Fruit fly (Drosophila melanogaster): Measurements from ENCODE around the gene bin.

The bin gene

dm6 chr3L:6990288-6990687 lies at the start of gene bin:
Gene bin, plus strand, starts transcription at chr3L:6990622.
- no peak for TF ChIP-seq CTCF (optimal IDR thresholded peaks at IDR 0.05)

dm6 chr3L:6942103-6942830 lies 48.2 kb upstream of the bin start:
- TF ChIP-seq CTCF (optimal IDR thresholded peaks at IDR 0.05), result peak in 1 of 2 experiments; percentile 31
- TF ChIP-seq CG8478 (optimal IDR thresholded peaks at IDR 0.05), result no peak

- no peak for TF ChIP-seq CG8478 (optimal IDR thresholded peaks at IDR 0.05)
- no peak for TF ChIP-seq CTCF (optimal IDR thresholded peaks at IDR 0.05)
Observed at dm6 chr3L:6942831-6943114, 47.6 kb upstream of the bin start, which contains the start of gene tow. Gene tow, plus strand, starts transcription at chr3L:6942856.

- no peak for TF ChIP-seq CG8478 (optimal IDR thresholded peaks at IDR 0.05)
- TF ChIP-seq CTCF (optimal IDR thresholded peaks at IDR 0.05), result no peak
Observed at dm6 chr3L:6943204-6943947, 47.0 kb upstream of the bin start.

DNA sequence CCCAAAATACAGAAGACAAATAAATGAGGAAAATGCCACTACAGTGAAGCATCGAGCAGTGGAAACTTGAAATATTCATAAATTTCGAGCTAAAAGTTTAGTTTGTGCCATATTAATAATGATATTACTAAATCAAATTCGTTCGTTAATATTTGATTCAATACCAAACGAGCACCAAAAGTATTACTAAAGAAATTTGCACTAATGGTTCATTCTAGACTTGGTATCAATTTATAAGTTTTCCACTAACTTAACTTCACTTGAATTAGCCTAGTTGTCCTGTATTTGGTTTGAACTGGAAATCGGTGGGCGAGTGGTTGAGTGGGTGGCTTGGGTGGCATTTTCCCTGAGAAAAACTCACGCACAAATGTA lies 46.5 kb upstream of the bin start:
- TF ChIP-seq CG8478 (optimal IDR thresholded peaks at IDR 0.05) (no peak), CTCF (optimal IDR thresholded peaks at IDR 0.05) (no peak)

DNA sequence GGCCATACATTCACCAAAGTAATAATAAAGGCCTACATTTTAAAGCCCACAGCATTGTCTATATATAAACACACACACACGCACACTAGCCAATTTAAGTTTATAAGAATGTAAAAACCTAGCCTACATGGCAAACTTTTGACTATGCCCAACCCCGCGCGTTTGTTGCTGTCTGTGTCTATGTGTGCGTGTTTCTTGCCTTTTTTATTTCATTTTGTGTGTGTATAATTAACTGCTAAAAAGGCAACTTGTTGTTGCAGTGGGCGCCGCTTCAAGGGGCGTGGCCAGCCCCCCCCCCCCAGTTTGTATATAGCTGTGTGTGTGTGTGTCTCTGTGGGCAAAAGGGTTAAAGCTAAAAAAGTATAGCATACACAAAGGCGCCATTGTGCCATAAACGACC lies 45.1 kb upstream of the bin start:
- TF ChIP-seq CG8478 (optimal IDR thresholded peaks at IDR 0.05) (no peak), CTCF (optimal IDR thresholded peaks at IDR 0.05) (no peak)

- TF ChIP-seq CG8478 (optimal IDR thresholded peaks at IDR 0.05), result no peak
- TF ChIP-seq CTCF (optimal IDR thresholded peaks at IDR 0.05), result no peak
Observed at dm6 chr3L:6947188-6947971, 43.0 kb upstream of the bin start.

DNA sequence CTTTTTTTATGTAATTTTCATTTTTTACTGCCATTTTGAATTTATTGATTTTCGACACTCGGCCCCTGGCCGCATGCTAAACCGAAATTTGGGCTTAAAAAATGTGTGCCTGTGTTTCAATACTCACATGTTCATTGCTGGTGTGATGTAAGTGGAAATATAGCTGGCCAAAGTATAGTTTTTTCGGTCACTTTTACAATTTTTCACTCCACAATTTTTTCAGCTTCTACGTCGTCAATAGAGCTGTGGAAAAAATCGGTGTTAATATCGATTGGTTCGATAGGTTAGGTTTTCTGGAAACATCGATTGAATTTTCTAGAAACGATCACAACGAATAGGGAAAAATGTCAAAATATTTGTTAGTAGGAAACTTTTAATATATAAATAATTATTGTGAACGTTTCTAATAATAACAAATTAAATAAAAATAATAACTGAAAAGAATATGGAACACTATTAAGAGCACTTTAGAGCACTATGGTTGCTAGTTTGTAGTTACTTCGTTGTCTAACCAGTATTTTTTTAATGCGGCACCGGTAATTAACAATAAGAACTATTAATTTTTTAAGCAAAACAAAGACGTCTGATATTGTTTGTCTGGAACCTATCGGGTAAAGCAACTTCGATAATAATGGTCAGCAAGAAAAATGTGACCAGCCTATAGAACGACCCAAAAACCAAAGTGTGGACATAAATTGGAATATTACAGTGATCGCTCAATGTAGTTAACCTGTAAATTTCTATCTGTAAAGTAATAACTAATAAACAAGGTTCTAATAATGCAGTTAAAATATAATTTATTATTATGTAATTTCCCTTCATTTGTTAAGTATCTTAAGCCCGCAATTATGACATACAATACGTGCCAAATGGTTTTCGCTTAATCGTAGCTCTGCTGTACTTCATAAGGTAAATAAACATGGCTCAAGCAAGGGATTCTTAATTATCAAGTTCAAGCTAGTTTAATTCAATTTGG lies 34.9 kb upstream of the bin start, which contains the start of the genes CG10077 and CG9948:
Gene CG10077, minus strand, starts transcription at position 651 of the 976 bp plus-strand sequence.
Gene CG9948, plus strand, starts transcription at position 738 of the 976 bp plus-strand sequence.
- no peak for TF ChIP-seq CG8478 (optimal IDR thresholded peaks at IDR 0.05)
- TF ChIP-seq CTCF (optimal IDR thresholded peaks at IDR 0.05), result no peak

DNA sequence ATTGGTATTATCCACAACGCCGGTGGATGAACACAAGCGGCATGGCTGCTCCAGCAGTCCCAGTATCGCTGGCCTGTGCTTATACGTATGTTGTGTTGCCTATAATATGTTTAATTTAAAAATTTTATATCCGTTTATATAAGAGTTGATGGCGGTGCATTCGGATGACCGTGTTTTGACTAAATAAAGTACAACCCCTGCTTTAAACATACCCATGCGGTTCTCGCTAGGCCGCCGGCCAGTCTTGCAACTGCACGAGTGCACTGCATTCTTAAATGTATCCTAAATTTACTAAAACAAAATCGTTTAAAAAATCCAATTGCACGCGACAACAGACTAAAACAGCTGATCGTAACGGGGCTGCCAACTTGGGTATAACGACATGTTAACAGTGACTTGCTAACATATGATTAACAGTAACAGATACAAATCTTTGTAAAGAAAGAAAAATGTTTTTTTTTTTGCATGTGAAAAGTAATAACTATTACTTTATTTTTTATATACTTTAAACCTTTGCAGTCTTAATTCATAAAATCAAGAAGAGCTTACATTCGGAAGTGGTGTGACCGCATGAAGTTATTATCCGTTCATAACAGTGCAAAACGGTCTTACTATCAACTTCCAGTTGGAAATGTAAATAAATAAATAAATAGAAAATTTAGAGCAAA lies 32.5 kb upstream of the bin start, which contains the start of the genes Uqcc1 and Surf1:
Gene Uqcc1, minus strand, starts transcription at position 356 of the 668 bp plus-strand sequence.
Gene Surf1, plus strand, starts transcription at position 594 of the 668 bp plus-strand sequence.
- TF ChIP-seq CTCF (optimal IDR thresholded peaks at IDR 0.05), result no peak
- TF ChIP-seq CG8478 (optimal IDR thresholded peaks at IDR 0.05), result no peak

DNA sequence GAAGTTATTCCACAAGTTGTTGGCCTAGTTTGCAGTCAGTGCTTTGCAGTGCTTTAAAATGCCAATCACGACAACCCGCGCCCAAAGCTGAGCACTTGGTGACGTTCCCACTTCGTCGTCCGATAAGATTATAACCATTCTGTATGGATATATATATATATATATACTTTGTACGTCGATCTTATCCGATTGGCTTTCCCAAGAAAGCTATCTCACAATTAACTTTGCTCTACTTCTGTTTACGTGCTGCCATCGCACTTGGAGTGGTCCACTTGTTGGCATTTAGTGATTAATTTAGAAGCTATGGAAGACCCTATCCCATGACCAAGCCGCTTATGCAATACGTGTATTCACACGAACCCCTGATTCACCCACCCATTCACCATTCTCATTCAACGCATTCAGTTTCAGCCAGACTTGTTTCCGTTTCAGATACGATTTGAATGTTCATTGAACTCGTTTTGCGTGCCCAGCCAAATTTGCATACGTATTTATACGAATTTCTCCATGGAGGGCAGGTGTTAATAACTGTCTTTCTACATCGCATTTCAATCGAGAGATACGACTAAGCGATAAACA lies 28.3 kb upstream of the bin start:
- TF ChIP-seq CG8478 (optimal IDR thresholded peaks at IDR 0.05), result no peak
- TF ChIP-seq CTCF (optimal IDR thresholded peaks at IDR 0.05), result no peak

DNA sequence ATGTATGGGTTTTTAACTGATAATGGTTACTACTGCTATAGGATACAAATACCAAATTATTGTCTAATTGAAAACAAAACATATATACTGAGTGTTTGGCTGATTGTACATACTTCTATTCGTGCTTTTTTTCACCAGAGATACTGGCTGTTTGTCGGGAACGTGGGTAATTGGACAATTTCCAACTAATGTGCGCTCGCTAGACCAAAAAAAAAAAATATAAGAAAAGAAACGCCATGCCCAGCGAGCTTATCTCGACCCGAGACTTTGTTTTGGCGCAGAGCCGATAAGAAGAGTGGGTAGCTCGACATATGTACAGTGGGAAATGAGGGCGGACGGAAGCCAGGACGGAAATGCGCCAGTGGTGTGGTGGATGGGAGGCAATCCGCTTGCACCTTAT lies 27.2 kb upstream of the bin start:
- TF ChIP-seq CTCF (optimal IDR thresholded peaks at IDR 0.05), result no peak
- no peak for TF ChIP-seq CG8478 (optimal IDR thresholded peaks at IDR 0.05)

DNA sequence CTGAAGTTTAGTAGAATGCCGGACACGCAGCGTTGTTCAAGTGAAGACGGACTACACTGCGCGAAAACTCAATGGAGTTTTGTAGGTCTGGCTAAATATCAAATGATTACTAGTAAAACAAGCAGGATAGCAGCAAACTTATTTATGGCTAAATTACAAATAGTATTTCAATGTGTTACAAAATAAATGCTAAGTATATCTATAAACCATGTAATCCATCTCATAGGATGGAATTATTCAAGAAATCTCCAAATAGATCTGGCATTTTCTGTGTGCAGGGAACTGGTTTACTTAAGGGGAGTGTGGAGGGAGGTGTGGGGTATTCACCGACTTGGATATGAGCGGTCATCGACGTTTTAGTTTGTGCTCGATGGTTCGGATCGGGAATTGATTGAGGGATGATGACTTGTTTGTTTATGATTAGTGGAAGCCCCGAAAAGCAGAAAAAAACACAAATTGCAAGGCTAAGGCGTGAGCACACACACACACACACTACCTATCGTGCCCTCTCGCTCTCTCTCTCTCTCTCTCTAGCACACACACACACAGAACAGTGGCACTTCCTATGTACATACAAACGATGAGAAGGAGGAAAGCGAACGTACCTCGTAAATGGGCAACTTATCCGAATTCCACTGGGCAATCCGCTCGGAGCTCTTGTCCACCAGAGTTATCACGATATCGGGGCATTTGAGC lies 26.5 kb upstream of the bin start:
- no peak for TF ChIP-seq CG8478 (optimal IDR thresholded peaks at IDR 0.05)
- no peak for TF ChIP-seq CTCF (optimal IDR thresholded peaks at IDR 0.05)

Measured in S2 (cell line).